Fruit fly (Drosophila melanogaster): Measurements from ENCODE around the gene CG33290.

Gene CG33290

dm6 chr3L:21539245-21540196 is 2.6 kb upstream of the CG33290 start, which contains the start of the genes COX8 and VhaM9.7-b (continued):
- peak; percentile 62 for TF ChIP-seq pum (GFP tag; optimal IDR thresholded peaks at IDR 0.05)
- TF ChIP-seq schlank (tag; optimal IDR thresholded peaks at IDR 0.05) = no peak
- peak; percentile 69 for TF ChIP-seq gfzf (GFP tag; optimal IDR thresholded peaks at IDR 0.05)
- no peak for TF ChIP-seq Myb (GFP tag; optimal IDR thresholded peaks at IDR 0.05)
- TF ChIP-seq cato (GFP tag; optimal IDR thresholded peaks at IDR 0.05; ENCODE audit: borderline replicate concordance) = no peak
- no peak for TF ChIP-seq odd (GFP tag; optimal IDR thresholded peaks at IDR 0.05)
- TF ChIP-seq jigr1 (GFP tag; IDR thresholded peaks at IDR 0.05) = peak; percentile 34; the same call in 1 of the 3 replicates
- TF ChIP-seq kah (GFP tag; optimal IDR thresholded peaks at IDR 0.05) = peak; percentile 10
- peak; percentile 91 for TF ChIP-seq row (GFP tag; IDR thresholded peaks at IDR 0.05)
- TF ChIP-seq Oli (tag; optimal IDR thresholded peaks at IDR 0.05) = no peak
- TF ChIP-seq crol (GFP tag; IDR thresholded peaks at IDR 0.05) = no peak
- peak; percentile 66 for TF ChIP-seq CG34422 (GFP tag; IDR thresholded peaks at IDR 0.05)
- TF ChIP-seq Ptx1 (GFP tag; IDR thresholded peaks at IDR 0.05) = no peak
- peak; percentile 56 for TF ChIP-seq CG12769 (tag; optimal IDR thresholded peaks at IDR 0.05)
- no peak for TF ChIP-seq gem (tag; optimal IDR thresholded peaks at IDR 0.05)
- TF ChIP-seq Opbp (GFP tag; IDR thresholded peaks at IDR 0.05; ENCODE audit: partially characterized antibody) = peak; percentile 60
- TF ChIP-seq CG2116 (GFP tag; optimal IDR thresholded peaks at IDR 0.05) = peak; percentile 61
- no peak; the same call in 1 of the 2 replicates for TF ChIP-seq Poxn (GFP tag; IDR thresholded peaks at IDR 0.05)
- TF ChIP-seq onecut (GFP tag; IDR thresholded peaks at IDR 0.05) = peak; percentile 82
- peak; percentile 35 for TF ChIP-seq CG8089 (GFP tag; optimal IDR thresholded peaks at IDR 0.05)
- TF ChIP-seq gro (GFP tag; optimal IDR thresholded peaks at IDR 0.05) = no peak
- no peak for TF ChIP-seq sisA (GFP tag; IDR thresholded peaks at IDR 0.05)
- TF ChIP-seq Drgx (GFP tag; IDR thresholded peaks at IDR 0.05) = no peak
- TF ChIP-seq Sin3A (optimal IDR thresholded peaks at IDR 0.05) = peak; percentile 73
- peak; percentile 71 for TF ChIP-seq Ssrp (tag; optimal IDR thresholded peaks at IDR 0.05)
- no peak for TF ChIP-seq hth (optimal IDR thresholded peaks at IDR 0.05)
- TF ChIP-seq org-1 (GFP tag; optimal IDR thresholded peaks at IDR 0.05) = no peak
- no peak for TF ChIP-seq CG9817 (tag; optimal IDR thresholded peaks at IDR 0.05)
- no peak for TF ChIP-seq CG32767 (GFP tag; IDR thresholded peaks at IDR 0.05)
- no peak for TF ChIP-seq ATbp (GFP tag; optimal IDR thresholded peaks at IDR 0.05)
- TF ChIP-seq CG7745 (tag; optimal IDR thresholded peaks at IDR 0.05) = no peak
- TF ChIP-seq CG9727 (GFP tag; optimal IDR thresholded peaks at IDR 0.05) = no peak
- no peak for TF ChIP-seq bsh (GFP tag; optimal IDR thresholded peaks at IDR 0.05)
- peak; percentile 78 for TF ChIP-seq sug (tag; optimal IDR thresholded peaks at IDR 0.05)
- TF ChIP-seq oc (tag; optimal IDR thresholded peaks at IDR 0.05) = no peak
- TF ChIP-seq Lim3 (GFP tag; IDR thresholded peaks at IDR 0.05) = no peak
- TF ChIP-seq CG12071 (GFP tag; optimal IDR thresholded peaks at IDR 0.05) = no peak
- peak; percentile 51 to 99 for TF ChIP-seq Pdp1 (GFP tag; optimal IDR thresholded peaks at IDR 0.05)
- TF ChIP-seq salm (tag; optimal IDR thresholded peaks at IDR 0.05) = no peak
- TF ChIP-seq CG6272 (GFP tag; IDR thresholded peaks at IDR 0.05) = no peak; the same call in 1 of the 2 replicates
- no peak; the same call in none of the 2 replicates for TF ChIP-seq CG11085 (GFP tag; IDR thresholded peaks at IDR 0.05)
- no peak for TF ChIP-seq GATAe (GFP tag; conservative IDR thresholded peaks at IDR 0.05)
- TF ChIP-seq fu2 (GFP tag; optimal IDR thresholded peaks at IDR 0.05) = peak; percentile 2
- TF ChIP-seq CG11398 (GFP tag; optimal IDR thresholded peaks at IDR 0.05) = no peak
- no peak for TF ChIP-seq CG15479 (GFP tag; optimal IDR thresholded peaks at IDR 0.05)
- TF ChIP-seq Awh (GFP tag; IDR thresholded peaks at IDR 0.05) = no peak
- TF ChIP-seq CG3281 (GFP tag; optimal IDR thresholded peaks at IDR 0.05) = peak; percentile 45
- peak; percentile 12 for TF ChIP-seq dm (GFP tag; optimal IDR thresholded peaks at IDR 0.05)
- peak; percentile 34 for TF ChIP-seq CG12942 (GFP tag; optimal IDR thresholded peaks at IDR 0.05)

Data from whole organism, embryonic.